Fruit fly (Drosophila melanogaster) whole organism: ENCODE measurements around the gene fng.

Experiments used
- Dll ChIP-seq: fragments of >200 bp; optimal IDR thresholded peaks from 2 replicates; lab custom pipeline; 2017
- pan ChIP-seq: fragments of >200 bp; optimal IDR thresholded peaks from 2 replicates; lab custom pipeline; 2017
- psq ChIP-seq: fragments of >200 bp; optimal IDR thresholded peaks from 2 replicates; lab custom pipeline; 2017
- usp ChIP-seq: fragments of >200 bp; optimal IDR thresholded peaks from 2 replicates; lab custom pipeline; 2017; ENCODE audit warnings: missing biosample characterization, missing genetic modification characterization, mixed read lengths

DNA sequence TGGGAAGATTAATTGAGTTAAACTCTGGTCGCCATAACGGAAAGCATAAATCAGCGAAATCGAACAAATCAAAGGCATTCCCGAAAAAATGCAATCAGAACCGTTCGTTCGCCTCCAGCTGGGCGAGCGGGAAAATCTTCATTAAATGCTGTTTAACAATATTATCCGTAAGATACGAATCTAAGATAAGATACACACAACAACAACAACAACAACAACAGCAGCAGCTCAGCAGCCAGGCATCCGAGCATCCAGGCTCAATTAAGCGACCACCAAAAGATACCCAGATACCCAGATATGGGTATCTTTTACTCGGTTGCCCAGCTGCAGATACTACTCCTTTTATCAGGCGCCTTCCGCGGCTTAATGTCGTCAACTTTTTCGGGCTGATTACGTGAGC is 3.3 kb downstream of the fng start:
- TF ChIP-seq Dll: no peak
- no peak for TF ChIP-seq pan (lab: Kevin White, UChicago)
- TF ChIP-seq psq (lab: Kevin White, UChicago): no peak
- TF ChIP-seq usp (GFP tag; lab: Kevin White, UChicago): no peak
